Fruit fly (Drosophila melanogaster) whole organism, embryonic: Measurements from ENCODE around the gene CG34451.

ENCODE experiments used
- CG10209 ChIP-seq: fragments of 200-800 bp; sonication (Bioruptor generic); optimal IDR thresholded peaks from 3 replicates; lab custom pipeline; 2017; ENCODE audit warnings: missing biosample characterization, mild to moderate bottlenecking, missing genetic modification characterization, missing genetic modification reagents
- CG10979 ChIP-seq: fragments of 200-800 bp; sonication (Bioruptor generic); optimal IDR thresholded peaks from 2 replicates; lab custom pipeline; 2018; ENCODE audit warnings: missing biosample characterization, mild to moderate bottlenecking, missing genetic modification characterization, moderate library complexity
- CG11504 ChIP-seq: fragments of 200-800 bp; sonication (Bioruptor generic); optimal IDR thresholded peaks from 3 replicates; lab custom pipeline; 2019; ENCODE audit warnings: missing biosample characterization, mild to moderate bottlenecking, missing genetic modification characterization, moderate library complexity
- CG12219 ChIP-seq: fragments of 200-800 bp; sonication (Bioruptor generic); optimal IDR thresholded peaks from 3 replicates; lab custom pipeline; 2018; ENCODE audit warnings: missing biosample characterization, mild to moderate bottlenecking, missing genetic modification characterization
- CG1233 ChIP-seq: fragments of 200-800 bp; sonication (Bioruptor generic); optimal IDR thresholded peaks from 4 replicates; lab custom pipeline; 2018; ENCODE audit warnings: missing biosample characterization, mild to moderate bottlenecking, missing genetic modification characterization
- CG14014 ChIP-seq: fragments of 200-800 bp; sonication (Bioruptor generic); IDR thresholded peaks from 2 replicates; pipeline ENCODE4 v1.3.6; 2022; ENCODE audit warnings: missing biosample characterization, missing genetic modification characterization
- CG14050 ChIP-seq: fragments of 200-800 bp; sonication (Bioruptor generic); IDR thresholded peaks from 3 replicates; pipeline ENCODE4 v1.3.6; 2022; ENCODE audit warnings: missing biosample characterization, missing genetic modification characterization
- CG1602 ChIP-seq: fragments of 200-800 bp; sonication (Bioruptor generic); optimal IDR thresholded peaks from 3 replicates; lab custom pipeline; 2016; ENCODE audit warnings: missing biosample characterization, missing genetic modification characterization
- CG16863 ChIP-seq: fragments of 200-800 bp; sonication (Bioruptor generic); optimal IDR thresholded peaks from 3 replicates; lab custom pipeline; 2016; ENCODE audit warnings: missing biosample characterization, missing genetic modification characterization
- CG1832 ChIP-seq: fragments of 200-800 bp; sonication (Bioruptor generic); optimal IDR thresholded peaks from 2 replicates; lab custom pipeline; 2017; ENCODE audit warnings: missing biosample characterization, mild to moderate bottlenecking, missing genetic modification characterization, inconsistent platforms
- CG33557 ChIP-seq: fragments of 200-800 bp; sonication (Bioruptor generic); optimal IDR thresholded peaks from 2 replicates; lab custom pipeline; 2019; ENCODE audit warnings: missing biosample characterization, mild to moderate bottlenecking, missing genetic modification characterization, moderate library complexity
- CG4360 ChIP-seq: fragments of 200-800 bp; sonication (Bioruptor generic); IDR thresholded peaks from 2 replicates; pipeline ENCODE4 v1.3.6; 2022; ENCODE audit warnings: missing biosample characterization, missing genetic modification characterization
- CG4404 ChIP-seq: fragments of 200-800 bp; sonication (Bioruptor generic); IDR thresholded peaks from 2 replicates; pipeline ENCODE4 v1.3.6; 2022; ENCODE audit warnings: missing biosample characterization, missing genetic modification characterization
- CG4730 ChIP-seq: fragments of 200-800 bp; sonication (Bioruptor generic); IDR thresholded peaks from 2 replicates; pipeline ENCODE4 v1.3.6; 2022; ENCODE audit warnings: missing biosample characterization, missing genetic modification characterization
- CG6813 ChIP-seq: fragments of 200-800 bp; sonication (Bioruptor generic); optimal IDR thresholded peaks from 2 replicates; lab custom pipeline; 2017; ENCODE audit warnings: missing biosample characterization, missing genetic modification characterization, mild to moderate bottlenecking, moderate library complexity, missing genetic modification reagents
- CG6854 ChIP-seq: fragments of 200-800 bp; sonication (Bioruptor generic); optimal IDR thresholded peaks from 3 replicates; lab custom pipeline; 2017; ENCODE audit warnings: missing biosample characterization, mild to moderate bottlenecking, missing genetic modification characterization
- D19B ChIP-seq: fragments of 200-800 bp; sonication (Bioruptor generic); optimal IDR thresholded peaks from 2 replicates; lab custom pipeline; 2017; ENCODE audit warnings: missing biosample characterization, mild to moderate bottlenecking, missing genetic modification characterization
- Dbx ChIP-seq: fragments of 200-800 bp; sonication (Bioruptor generic); IDR thresholded peaks from 3 replicates; pipeline ENCODE4 v1.3.6; 2022; ENCODE audit warnings: missing biosample characterization, missing genetic modification characterization
- Dfd ChIP-seq, 2 experiments: fragments of >200 bp; optimal IDR thresholded peaks; 2 replicates each; lab custom pipeline; 2017; ENCODE audit warnings: missing biosample characterization in 2 of 2, missing genetic modification characterization in 2 of 2
- Kr ChIP-seq: fragments of 200-800 bp; sonication (Bioruptor generic); optimal IDR thresholded peaks from 2 replicates; lab custom pipeline; 2017; ENCODE audit warnings: missing biosample characterization, mild to moderate bottlenecking, missing genetic modification characterization
- Ptx1 ChIP-seq: fragments of 200-800 bp; sonication (Bioruptor generic); IDR thresholded peaks from 2 replicates; pipeline ENCODE4 v1.3.6; 2022; ENCODE audit warnings: missing biosample characterization, missing genetic modification characterization
- Sox100B ChIP-seq: fragments of 200-800 bp; sonication (Bioruptor generic); optimal IDR thresholded peaks from 3 replicates; lab custom pipeline; 2018; ENCODE audit warnings: missing biosample characterization, mild to moderate bottlenecking, missing genetic modification characterization
- ab ChIP-seq: fragments of 200-800 bp; sonication (Bioruptor generic); optimal IDR thresholded peaks from 2 replicates; lab custom pipeline; 2016; ENCODE audit warnings: missing biosample characterization, missing genetic modification characterization
- crc ChIP-seq: fragments of 200-800 bp; sonication (Bioruptor generic); optimal IDR thresholded peaks from 2 replicates; lab custom pipeline; 2016; ENCODE audit warnings: missing biosample characterization, missing genetic modification characterization
- dan ChIP-seq: fragments of 200-800 bp; sonication (Bioruptor generic); IDR thresholded peaks from 2 replicates; pipeline ENCODE4 v1.3.6; 2022; ENCODE audit warnings: missing biosample characterization, missing genetic modification characterization
- danr ChIP-seq: fragments of 200-800 bp; sonication (Bioruptor generic); IDR thresholded peaks from 2 replicates; pipeline ENCODE4 v1.3.6; 2022; ENCODE audit warnings: missing biosample characterization, missing genetic modification characterization
- dm ChIP-seq: fragments of 200-800 bp; sonication (Bioruptor generic); optimal IDR thresholded peaks from 3 replicates; lab custom pipeline; 2016; ENCODE audit warnings: missing biosample characterization, missing genetic modification characterization
- ewg ChIP-seq: fragments of 200-800 bp; sonication (Bioruptor generic); optimal IDR thresholded peaks from 3 replicates; lab custom pipeline; 2017; ENCODE audit warnings: mild to moderate bottlenecking, missing biosample characterization, missing genetic modification reagents, missing genetic modification characterization
- grau ChIP-seq: fragments of 200-800 bp; optimal IDR thresholded peaks from 3 replicates; lab custom pipeline; 2019; ENCODE audit warnings: missing biosample characterization, mild to moderate bottlenecking, missing genetic modification characterization, moderate library complexity
- gsb-n ChIP-seq: fragments of 200-800 bp; sonication (Bioruptor generic); optimal IDR thresholded peaks from 3 replicates; lab custom pipeline; 2018; ENCODE audit warnings: missing biosample characterization, mild to moderate bottlenecking, missing genetic modification characterization
- kni ChIP-seq: fragments of 200-800 bp; sonication (Bioruptor generic); optimal IDR thresholded peaks from 3 replicates; lab custom pipeline; 2017; ENCODE audit warnings: mild to moderate bottlenecking, missing biosample characterization, missing genetic modification reagents, missing genetic modification characterization
- mld ChIP-seq: fragments of 200-800 bp; sonication (Bioruptor generic); IDR thresholded peaks from 3 replicates; pipeline ENCODE4 v1.3.6; 2022; ENCODE audit warnings: missing biosample characterization, missing genetic modification characterization; ENCODE audit not compliant: partially characterized antibody
- nau ChIP-seq: fragments of 200-800 bp; sonication (Bioruptor generic); optimal IDR thresholded peaks from 3 replicates; lab custom pipeline; 2017; ENCODE audit warnings: missing biosample characterization, mild to moderate bottlenecking, missing genetic modification characterization, missing genetic modification reagents
- p53 ChIP-seq: fragments of 200-800 bp; sonication (Bioruptor generic); optimal IDR thresholded peaks from 2 replicates; lab custom pipeline; 2016; ENCODE audit warnings: missing biosample characterization, missing genetic modification characterization
- pnt ChIP-seq: fragments of 200-800 bp; sonication (Bioruptor generic); optimal IDR thresholded peaks from 3 replicates; lab custom pipeline; 2016; ENCODE audit warnings: missing biosample characterization, missing genetic modification characterization
- salm ChIP-seq: fragments of 200-800 bp; sonication (Bioruptor generic); optimal IDR thresholded peaks from 2 replicates; lab custom pipeline; 2018; ENCODE audit warnings: missing biosample characterization, mild to moderate bottlenecking, missing genetic modification characterization
- sens ChIP-seq: fragments of 200-800 bp; sonication (Bioruptor generic); peaks from one replicate; lab custom pipeline; 2016; ENCODE audit warnings: missing biosample characterization, missing genetic modification characterization
- sim ChIP-seq: fragments of 200-800 bp; sonication (Bioruptor generic); IDR thresholded peaks from 2 replicates; pipeline ENCODE4 v1.3.6; 2022; ENCODE audit warnings: missing biosample characterization, missing genetic modification characterization
- usp ChIP-seq: fragments of >200 bp; optimal IDR thresholded peaks from 2 replicates; lab custom pipeline; 2017; ENCODE audit warnings: missing biosample characterization, missing genetic modification characterization

The CG34451 gene

DNA sequence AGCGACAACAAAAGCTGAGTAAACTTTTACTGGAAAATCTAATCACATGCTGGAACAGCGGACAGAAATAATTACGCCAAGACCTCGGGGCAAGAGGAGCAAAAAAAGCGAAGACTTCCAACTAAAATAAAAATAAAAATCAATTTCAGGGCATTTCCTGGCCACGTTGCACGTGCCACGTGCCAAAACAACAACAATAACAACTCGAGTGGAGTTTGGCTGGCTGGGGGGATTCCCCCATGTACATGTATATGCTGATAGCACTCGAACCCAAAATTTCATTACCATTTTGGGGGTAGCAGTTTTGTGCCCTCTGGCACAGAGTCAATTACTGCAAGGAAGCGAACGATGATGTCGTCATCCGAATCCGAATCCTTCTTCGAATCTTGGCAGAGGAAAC lies 29.4 kb downstream of the CG34451 start (continued):
- TF ChIP-seq dan (no peak), dm (GFP tag; lab: Kevin White, UChicago) (no peak), CG1233 (GFP tag; lab: Kevin White, UChicago) (no peak), danr (GFP tag; lab: Robert Waterston, UW) (no peak), mld (GFP tag; lab: Robert Waterston, UW) (0 out of 3 replicates have a peak, but pooled peaks have one; percentile 18), CG4360 (GFP tag; lab: Robert Waterston, UW) (peak; percentile 81), salm (tag; lab: Kevin White, UChicago) (no peak), pnt (GFP tag; lab: Kevin White, UChicago) (no peak)

- no peak for TF ChIP-seq gsb-n (tag; lab: Kevin White, UChicago)
- TF ChIP-seq CG12219 (GFP tag; lab: Kevin White, UChicago) = no peak
- TF ChIP-seq crc (GFP tag; lab: Kevin White, UChicago) = no peak
- no peak for TF ChIP-seq CG14050 (GFP tag; lab: Robert Waterston, UW)
- TF ChIP-seq CG1602 (GFP tag; lab: Kevin White, UChicago) = no peak
- no peak for TF ChIP-seq Dbx
- no peak for TF ChIP-seq CG11504
- no peak for TF ChIP-seq p53 (GFP tag; lab: Kevin White, UChicago)
- TF ChIP-seq CG10979 = no peak
These were observed 30.3 kb downstream of the CG34451 start, which contains the start of gene CG43082 for dm6 chr3L:15661567-15661966. CG43082 (plus strand) TSS chr3L:15661867.

dm6 chr3L:15660915-15661314 lies 31.0 kb downstream of the CG34451 start, which contains the start of the genes Eig71Ej and Eig71Ek:
Eig71Ej (minus strand) TSS chr3L:15661015.
Eig71Ek (plus strand) TSS chr3L:15661248.
- no peak for TF ChIP-seq CG6854
- TF ChIP-seq CG4730 = no peak
- no peak for TF ChIP-seq usp (GFP tag; lab: Kevin White, UChicago)
- no peak for TF ChIP-seq CG10209 (GFP tag; lab: Kevin White, UChicago)
- TF ChIP-seq ab = no peak

DNA sequence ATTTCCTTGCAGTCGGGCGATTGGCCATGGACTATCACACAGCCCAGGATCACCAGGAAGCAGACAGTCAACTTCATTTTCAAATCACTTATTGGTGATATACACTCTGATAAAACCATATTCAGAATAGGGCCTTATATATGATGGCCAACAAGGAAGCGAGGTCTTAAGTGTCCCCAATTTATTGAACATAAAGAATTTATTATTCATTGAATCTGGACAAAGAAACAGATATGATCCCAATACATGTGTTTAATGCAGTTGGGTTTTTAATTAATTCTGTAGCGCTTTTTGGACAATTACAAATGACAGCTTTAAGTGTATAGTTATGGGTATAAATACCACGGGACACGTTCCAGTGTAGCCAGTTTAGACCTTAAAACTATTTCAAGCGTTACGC lies 32.5 kb downstream of the CG34451 start, which contains the start of the genes Eig71Eh and Eig71Ei:
TSS of gene Eig71Eh (minus strand) at position 101 of the 400 bp plus-strand sequence.
TSS of gene Eig71Ei (plus strand) at position 367 of the 400 bp plus-strand sequence.
- peak; percentile 48 for TF ChIP-seq sens
- TF ChIP-seq grau (tag; lab: Kevin White, UChicago) = no peak

dm6 chr3L:15657290-15657689 lies 34.6 kb downstream of the CG34451 start, which contains the start of the genes Eig71Ef and Eig71Eg:
Eig71Ef (minus strand) TSS chr3L:15657390.
Eig71Eg (plus strand) TSS chr3L:15657628.
- TF ChIP-seq CG6813 (GFP tag; lab: Kevin White, UChicago) (no peak), CG11504 (no peak), Ptx1 (no peak), kni (GFP tag; lab: Kevin White, UChicago) (no peak), CG33557 (GFP tag; lab: Kevin White, UChicago) (no peak), CG1832 (no peak), CG4404 (GFP tag; lab: Robert Waterston, UW) (no peak), nau (GFP tag; lab: Kevin White, UChicago) (no peak), sim (GFP tag; lab: Robert Waterston, UW) (no peak), Kr (no peak), ewg (no peak), D19B (no peak), Dfd (GFP tag; optimal IDR thresholded peaks at IDR 0.05; lab: Kevin White, UChicago) (no peak), CG14014 (GFP tag; lab: Robert Waterston, UW) (no peak), CG16863 (GFP tag; lab: Kevin White, UChicago) (no peak), Sox100B (GFP tag; lab: Kevin White, UChicago) (no peak)
- TF ChIP-seq, all 482 proteins: peak for 0
